Fruit fly (Drosophila melanogaster) whole organism, embryonic: ENCODE results near the gene egh.
A peak's percentile ranks its signal among the peaks of the same experiment; 100 is the strongest.

Experiments used
- Adf1 ChIP-seq: fragments of 200-800 bp; sonication (Bioruptor generic); IDR thresholded peaks from 2 replicates; pipeline ENCODE4 v1.3.6; 2022; ENCODE audit warnings: missing biosample characterization, missing genetic modification characterization
- Awh ChIP-seq: fragments of 200-800 bp; sonication (Bioruptor generic); IDR thresholded peaks from 2 replicates; pipeline ENCODE4, ENCODE4 v1.3.6; 2022; ENCODE audit warnings: missing biosample characterization, missing genetic modification characterization
- BEAF-32 ChIP-seq: fragments of 200-800 bp; sonication (Bioruptor generic); optimal IDR thresholded peaks from 3 replicates; lab custom pipeline; 2017; ENCODE audit warnings: missing biosample characterization, missing genetic modification characterization, mild to moderate bottlenecking, moderate library complexity, missing genetic modification reagents
- CG10543 ChIP-seq: fragments of 200-800 bp; sonication (Bioruptor generic); optimal IDR thresholded peaks from 3 replicates; lab custom pipeline; 2017; ENCODE audit warnings: missing biosample characterization, mild to moderate bottlenecking, missing genetic modification characterization, moderate library complexity
- CG10654 ChIP-seq: fragments of 200-800 bp; sonication (Bioruptor generic); optimal IDR thresholded peaks from 2 replicates; lab custom pipeline; 2016; ENCODE audit warnings: missing biosample characterization, missing genetic modification characterization
- CG1233 ChIP-seq: fragments of 200-800 bp; sonication (Bioruptor generic); optimal IDR thresholded peaks from 4 replicates; lab custom pipeline; 2018; ENCODE audit warnings: missing biosample characterization, mild to moderate bottlenecking, missing genetic modification characterization
- CG12391 ChIP-seq: fragments of 200-800 bp; sonication (Bioruptor generic); optimal IDR thresholded peaks from 3 replicates; lab custom pipeline; 2018; ENCODE audit warnings: missing biosample characterization, mild to moderate bottlenecking, missing genetic modification characterization, moderate library complexity
- CG13123 ChIP-seq: fragments of 200-800 bp; sonication (Bioruptor generic); optimal IDR thresholded peaks from 2 replicates; lab custom pipeline; 2016; ENCODE audit warnings: missing biosample characterization, missing genetic modification characterization
- CG13624 ChIP-seq: fragments of 200-800 bp; sonication (Bioruptor generic); optimal IDR thresholded peaks from 2 replicates; lab custom pipeline; 2016; ENCODE audit warnings: missing biosample characterization, missing genetic modification characterization
- CG18011 ChIP-seq: fragments of 200-800 bp; sonication (Bioruptor generic); optimal IDR thresholded peaks from 2 replicates; lab custom pipeline; 2017; ENCODE audit warnings: missing biosample characterization, missing genetic modification characterization, mild to moderate bottlenecking, moderate library complexity, missing genotype
- CG18262 ChIP-seq: fragments of 200-800 bp; optimal IDR thresholded peaks from 3 replicates; lab custom pipeline; 2019; ENCODE audit warnings: missing biosample characterization, mild to moderate bottlenecking, missing genetic modification characterization, moderate library complexity
- CG1832 ChIP-seq: fragments of 200-800 bp; sonication (Bioruptor generic); optimal IDR thresholded peaks from 2 replicates; lab custom pipeline; 2017; ENCODE audit warnings: missing biosample characterization, mild to moderate bottlenecking, missing genetic modification characterization, inconsistent platforms
- CG2889 ChIP-seq: fragments of 200-800 bp; sonication (Bioruptor generic); IDR thresholded peaks from 3 replicates; pipeline ENCODE4 v1.3.6; 2022; ENCODE audit warnings: missing biosample characterization, missing genetic modification characterization
- CG30403 ChIP-seq: fragments of 200-800 bp; sonication (Bioruptor generic); optimal IDR thresholded peaks from 3 replicates; lab custom pipeline; 2016; ENCODE audit warnings: missing biosample characterization, missing genetic modification characterization
- CG3838 ChIP-seq: fragments of 200-800 bp; sonication (Bioruptor generic); optimal IDR thresholded peaks from 3 replicates; lab custom pipeline; 2016; ENCODE audit warnings: missing biosample characterization, missing genetic modification characterization
- CG4730 ChIP-seq: fragments of 200-800 bp; sonication (Bioruptor generic); IDR thresholded peaks from 2 replicates; pipeline ENCODE4 v1.3.6; 2022; ENCODE audit warnings: missing biosample characterization, missing genetic modification characterization
- CG6175 ChIP-seq: fragments of 200-800 bp; sonication (Bioruptor generic); IDR thresholded peaks from 3 replicates; pipeline ENCODE4 v1.3.6; 2022; ENCODE audit warnings: missing biosample characterization, missing genetic modification characterization
- CG6654 ChIP-seq: fragments of 200-800 bp; sonication (Bioruptor generic); optimal IDR thresholded peaks from 2 replicates; lab custom pipeline; 2017; ENCODE audit warnings: missing biosample characterization, mild to moderate bottlenecking, missing genetic modification characterization
- CG6683 ChIP-seq: fragments of 200-800 bp; sonication (Bioruptor generic); optimal IDR thresholded peaks from 2 replicates; lab custom pipeline; 2017; ENCODE audit warnings: missing biosample characterization, mild to moderate bottlenecking, missing genetic modification characterization, missing genetic modification reagents
- CG6813 ChIP-seq: fragments of 200-800 bp; sonication (Bioruptor generic); optimal IDR thresholded peaks from 2 replicates; lab custom pipeline; 2017; ENCODE audit warnings: missing biosample characterization, missing genetic modification characterization, mild to moderate bottlenecking, moderate library complexity, missing genetic modification reagents
- Dfd ChIP-seq, 2 experiments: fragments of >200 bp; optimal IDR thresholded peaks; 2 replicates each; lab custom pipeline; 2017; ENCODE audit warnings: missing biosample characterization in 2 of 2, missing genetic modification characterization in 2 of 2
- Dp ChIP-seq: fragments of 200-800 bp; sonication (Bioruptor generic); optimal IDR thresholded peaks from 2 replicates; lab custom pipeline; 2018; ENCODE audit warnings: missing biosample characterization, mild to moderate bottlenecking, missing genetic modification characterization, moderate library complexity
- Pdp1 ChIP-seq, 2 experiments: fragments of 200-800 bp; sonication (Bioruptor generic); optimal IDR thresholded peaks; 3 replicates each; lab custom pipeline; 2016; ENCODE audit warnings: missing biosample characterization in 2 of 2, missing genetic modification characterization in 2 of 2, mild to moderate bottlenecking in 1 of 2, moderate library complexity in 1 of 2
- Spps ChIP-seq: fragments of 200-800 bp; sonication (Bioruptor generic); optimal IDR thresholded peaks from 2 replicates; lab custom pipeline; 2018; ENCODE audit warnings: missing biosample characterization, mild to moderate bottlenecking, missing genetic modification characterization
- ab ChIP-seq: fragments of 200-800 bp; sonication (Bioruptor generic); optimal IDR thresholded peaks from 2 replicates; lab custom pipeline; 2016; ENCODE audit warnings: missing biosample characterization, missing genetic modification characterization
- abd-A ChIP-seq: fragments of 200-800 bp; sonication (Bioruptor generic); optimal IDR thresholded peaks from 3 replicates; lab custom pipeline; 2019; ENCODE audit warnings: missing biosample characterization, mild to moderate bottlenecking, missing genetic modification characterization, moderate library complexity
- chinmo ChIP-seq: fragments of 200-800 bp; sonication (Bioruptor generic); IDR thresholded peaks from 4 replicates; pipeline ENCODE4 v1.3.6; 2022; ENCODE audit warnings: missing biosample characterization, missing genetic modification characterization; ENCODE audit not compliant: partially characterized antibody
- crol ChIP-seq: fragments of 200-800 bp; sonication (Bioruptor generic); IDR thresholded peaks from 2 replicates; pipeline ENCODE4 v1.3.6; 2022; ENCODE audit warnings: missing biosample characterization, missing genetic modification characterization
- exex ChIP-seq: fragments of 200-800 bp; sonication (Bioruptor generic); optimal IDR thresholded peaks from 4 replicates; lab custom pipeline; 2018; ENCODE audit warnings: missing biosample characterization, mild to moderate bottlenecking, missing genetic modification characterization, moderate library complexity
- fd64A ChIP-seq: fragments of 200-800 bp; sonication (Bioruptor generic); optimal IDR thresholded peaks from 3 replicates; lab custom pipeline; 2018; ENCODE audit warnings: missing biosample characterization, mild to moderate bottlenecking, missing genetic modification characterization
- gfzf ChIP-seq: fragments of 200-800 bp; sonication (Bioruptor generic); optimal IDR thresholded peaks from 2 replicates; lab custom pipeline; 2016; ENCODE audit warnings: missing biosample characterization, mild to moderate bottlenecking, missing genetic modification characterization, moderate library complexity
- slou ChIP-seq: fragments of 200-800 bp; sonication (Bioruptor generic); optimal IDR thresholded peaks from 3 replicates; lab custom pipeline; 2016; ENCODE audit warnings: missing biosample characterization, missing genetic modification characterization
- sqz ChIP-seq: fragments of 200-800 bp; sonication (Bioruptor generic); optimal IDR thresholded peaks from 3 replicates; lab custom pipeline; 2018; ENCODE audit warnings: missing biosample characterization, mild to moderate bottlenecking, missing genetic modification characterization
- sr ChIP-seq: fragments of 200-800 bp; sonication (Bioruptor generic); IDR thresholded peaks from 3 replicates; pipeline ENCODE4 v1.3.6; 2022; ENCODE audit warnings: missing biosample characterization, missing genetic modification characterization
- sug ChIP-seq: fragments of 200-800 bp; optimal IDR thresholded peaks from 2 replicates; lab custom pipeline; 2019; ENCODE audit warnings: missing biosample characterization, mild to moderate bottlenecking, missing genetic modification characterization, moderate library complexity
- twi ChIP-seq: fragments of 200-800 bp; optimal IDR thresholded peaks from 2 replicates; lab custom pipeline; 2019; ENCODE audit warnings: missing biosample characterization, mild to moderate bottlenecking, missing genetic modification characterization, moderate library complexity
- vvl ChIP-seq: fragments of 200-800 bp; sonication (Bioruptor generic); IDR thresholded peaks from 2 replicates; pipeline ENCODE4 v1.3.6; 2022; ENCODE audit warnings: missing biosample characterization, missing genetic modification characterization
- wdn ChIP-seq: fragments of 200-800 bp; sonication (Bioruptor generic); IDR thresholded peaks from 2 replicates; pipeline ENCODE4 v1.3.6; 2022; ENCODE audit warnings: missing biosample characterization, missing genetic modification characterization

The egh gene

dm6 chrX:2588415-2589411, at the start of gene egh (continued):
- TF ChIP-seq CG18262 (tag; lab: Kevin White, UChicago) (no peak), CG10654 (GFP tag; lab: Kevin White, UChicago) (no peak), ab (GFP tag; lab: Kevin White, UChicago) (no peak), Dp (peak; percentile 93), wdn (GFP tag; lab: Robert Waterston, UW) (peak; percentile 12; the same call in 1 of the 2 replicates), sr (GFP tag; lab: Robert Waterston, UW) (no peak), CG13624 (GFP tag; lab: Kevin White, UChicago) (peak; percentile 5), slou (GFP tag; lab: Kevin White, UChicago) (no peak), CG13123 (no peak), CG18011 (GFP tag; lab: Kevin White, UChicago) (no peak), gfzf (GFP tag; lab: Kevin White, UChicago) (peak; percentile 95), CG4730 (GFP tag; lab: Robert Waterston, UW) (no peak), Adf1 (GFP tag; lab: Robert Waterston, UW) (peak; percentile 35; the same call in 1 of the 2 replicates), Dfd (GFP tag; optimal IDR thresholded peaks at IDR 0.05; lab: Kevin White, UChicago) (peak in 1 of 2 experiments; percentile 58), fd64A (GFP tag; lab: Kevin White, UChicago) (no peak), CG12391 (tag; lab: Kevin White, UChicago) (no peak), CG6683 (GFP tag; lab: Kevin White, UChicago) (no peak), sug (peak; percentile 34), Spps (tag; lab: Kevin White, UChicago) (no peak), CG1832 (no peak), CG2889 (0 out of 3 replicates have a peak, but pooled peaks have one; percentile 45), exex (tag; lab: Kevin White, UChicago) (no peak), CG6175 (GFP tag; lab: Robert Waterston, UW) (no peak), BEAF-32 (GFP tag; lab: Kevin White, UChicago) (peak; percentile 48)

DNA sequence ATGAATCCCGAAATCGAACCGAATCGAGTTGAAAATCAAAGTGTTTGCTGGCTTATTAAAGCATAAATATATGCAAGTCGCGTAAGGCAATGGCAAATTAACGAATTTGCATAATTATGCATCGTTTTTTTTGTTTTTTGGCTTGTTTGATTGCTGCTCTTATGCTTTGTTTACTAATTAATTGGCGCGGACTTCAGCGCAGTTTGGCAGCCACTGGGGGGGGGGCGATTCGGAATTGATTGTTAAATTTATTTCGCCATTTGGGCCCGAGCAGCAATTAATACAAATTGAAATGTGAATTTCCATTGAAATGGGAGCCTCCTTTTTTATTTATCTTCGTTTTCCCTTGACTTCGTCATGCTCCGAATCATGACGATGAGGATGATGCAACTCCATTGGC, 48.8 kb upstream of the egh start:
- peak; percentile 23 for TF ChIP-seq sqz (GFP tag; lab: Kevin White, UChicago)
- TF ChIP-seq CG30403 (GFP tag; lab: Kevin White, UChicago) = no peak
- TF ChIP-seq abd-A (tag; lab: Kevin White, UChicago) = peak; percentile 86
- peak in 1 of 2 experiments; percentile 22 for TF ChIP-seq Pdp1 (GFP tag; optimal IDR thresholded peaks at IDR 0.05; lab: Kevin White, UChicago)
- TF ChIP-seq crol (GFP tag; lab: Robert Waterston, UW) = peak; percentile 39; the same call in 1 of the 2 replicates
- 0 out of 4 replicates have a peak, but pooled peaks have one; percentile 55 for TF ChIP-seq chinmo (GFP tag; lab: Robert Waterston, UW)
- peak; percentile 78 for TF ChIP-seq vvl
- no peak for TF ChIP-seq CG10543
- TF ChIP-seq CG6654 (GFP tag; lab: Kevin White, UChicago) = peak; percentile 24
- no peak for TF ChIP-seq twi (tag; lab: Kevin White, UChicago)
- TF ChIP-seq CG6813 (GFP tag; lab: Kevin White, UChicago) = no peak
- no peak for TF ChIP-seq CG1233 (GFP tag; lab: Kevin White, UChicago)
- peak; percentile 80 for TF ChIP-seq Awh
- no peak for TF ChIP-seq CG3838 (GFP tag; lab: Kevin White, UChicago)
